Worm (Caenorhabditis elegans): Measurements from ENCODE around the gene cup-5.
"Not testable (repeated sequence)": the region's sequence is repeated elsewhere in the genome, so short reads cannot be mapped to it uniquely, and the experiment has no call there.

- not testable (repeated sequence) for TF ChIP-seq skn-1 (tag; optimal IDR thresholded peaks at IDR 0.05); sdz-12 (GFP tag; optimal IDR thresholded peaks at IDR 0.05); snpc-4 (tag; optimal IDR thresholded peaks at IDR 0.05); fos-1 (tag; optimal IDR thresholded peaks at IDR 0.05); ama-1 (optimal IDR thresholded peaks at IDR 0.05); mdl-1 (tag; optimal IDR thresholded peaks at IDR 0.05); zag-1 (tag; optimal IDR thresholded peaks at IDR 0.05); T20F7.1 (GFP tag; optimal IDR thresholded peaks at IDR 0.05); daf-16 (GFP tag; optimal IDR thresholded peaks at IDR 0.05); daf-16 (tag; optimal IDR thresholded peaks at IDR 0.05); unc-62 (GFP tag; optimal IDR thresholded peaks at IDR 0.05 in 1 of 2); unc-62 (tag; optimal IDR thresholded peaks at IDR 0.05)
These were observed 17.1 kb downstream of the cup-5 start for ce11 chrIII:7601084-7601483.
